Worm (Caenorhabditis elegans) whole organism, L1 larva: ENCODE results near the gene tsp-9.
A peak's percentile ranks its signal among the peaks of the same experiment; 100 is the strongest.

Source experiments
- C16A3.4 ChIP-seq: fragments of 150-350 bp; optimal IDR thresholded peaks from 2 replicates; lab custom pipeline; 2014; ENCODE audit warnings: missing biosample characterization, missing genetic modification characterization
- F16B12.6 ChIP-seq: fragments of 150-350 bp; optimal IDR thresholded peaks from 2 replicates; lab custom pipeline; 2014; ENCODE audit warnings: missing biosample characterization, missing genetic modification characterization
- aly-2 ChIP-seq: fragments of 150-350 bp; optimal IDR thresholded peaks from 2 replicates; lab custom pipeline; 2014; ENCODE audit warnings: missing biosample characterization, missing genetic modification characterization
- ama-1 ChIP-seq: fragments of 150-350 bp; optimal IDR thresholded peaks from 2 replicates; lab custom pipeline; 2014
- blmp-1 ChIP-seq: fragments of 150-350 bp; optimal IDR thresholded peaks from 2 replicates; lab custom pipeline; 2014; ENCODE audit warnings: missing biosample characterization, missing genetic modification characterization
- ceh-63 ChIP-seq: fragments of 200-800 bp; sonication (Bioruptor generic); optimal IDR thresholded peaks from 2 replicates; lab custom pipeline; 2018; ENCODE audit warnings: mild to moderate bottlenecking, missing genetic modification characterization, missing compliant biosample characterization
- ceh-8 ChIP-seq: fragments of 200-800 bp; sonication (Bioruptor generic); optimal IDR thresholded peaks from 2 replicates; lab custom pipeline; 2018; ENCODE audit warnings: mild to moderate bottlenecking, missing genetic modification characterization, moderate library complexity, missing compliant biosample characterization
- ceh-82 ChIP-seq, 3 experiments: fragments of 150-350 bp in 1 of 3; sonication (generic microtip) in 2 of 3; optimal IDR thresholded peaks; 2 replicates each; lab custom pipeline; 2014 to 2017; ENCODE audit warnings: missing biosample characterization in 3 of 3, missing genetic modification characterization in 3 of 3
- ceh-90 ChIP-seq: sonication (generic microtip); optimal IDR thresholded peaks from 2 replicates; lab custom pipeline; 2016; ENCODE audit warnings: missing genetic modification characterization, missing compliant biosample characterization
- ces-1 ChIP-seq: fragments of 150-350 bp; optimal IDR thresholded peaks from 2 replicates; lab custom pipeline; 2014; ENCODE audit warnings: missing biosample characterization, missing genetic modification reagents, missing genetic modification characterization
- dsc-1 ChIP-seq: sonication (generic microtip); optimal IDR thresholded peaks from 2 replicates; lab custom pipeline; 2016; ENCODE audit warnings: mild to moderate bottlenecking, missing genetic modification characterization, missing compliant biosample characterization
- efl-1 ChIP-seq, 4 experiments: fragments of 150-350 bp; optimal IDR thresholded peaks in 3 of 4; peaks in 1 of 4; 1 replicate in 1 of 4; 2 replicates in 3 of 4; lab custom pipeline; 2014; ENCODE audit warnings: missing biosample characterization in 2 of 4, missing genetic modification characterization in 2 of 4, missing genetic modification reagents in 2 of 4
- fos-1 ChIP-seq: fragments of 150-350 bp; optimal IDR thresholded peaks from 2 replicates; lab custom pipeline; 2014; ENCODE audit warnings: missing biosample characterization, missing genetic modification characterization
- grh-1 ChIP-seq: fragments of 200-800 bp; sonication (Bioruptor generic); IDR thresholded peaks from 2 replicates; pipeline ENCODE4 v1.3.6; 2022; ENCODE audit warnings: missing genetic modification reagents, missing genetic modification characterization, missing compliant biosample characterization
- lin-14 ChIP-seq: fragments of 200-800 bp; sonication (Bioruptor generic); optimal IDR thresholded peaks from 2 replicates; lab custom pipeline; 2018; ENCODE audit warnings: mild to moderate bottlenecking, missing genetic modification characterization, moderate library complexity, missing compliant biosample characterization
- lin-15B ChIP-seq: fragments of 150-350 bp; sonication (generic microtip); optimal IDR thresholded peaks from 3 replicates; lab custom pipeline; 2014; ENCODE audit warnings: missing biosample characterization, missing genetic modification characterization
- lin-39 ChIP-seq: fragments of 150-350 bp; optimal IDR thresholded peaks from 2 replicates; lab custom pipeline; 2014; ENCODE audit warnings: missing biosample characterization, missing genetic modification reagents, missing genetic modification characterization
- mab-9 ChIP-seq: fragments of 200-800 bp; sonication (Bioruptor generic); IDR thresholded peaks from 2 replicates; pipeline ENCODE4 v1.3.6; 2022; ENCODE audit warnings: missing genetic modification reagents, missing genetic modification characterization, missing compliant biosample characterization
- mdl-1 ChIP-seq, 2 experiments: fragments of 150-350 bp; optimal IDR thresholded peaks; 2 replicates each; lab custom pipeline; 2014 to 2017; ENCODE audit warnings: missing biosample characterization in 2 of 2, missing genetic modification characterization in 2 of 2, inconsistent platforms in 1 of 2
- nhr-20 ChIP-seq: sonication (generic microtip); optimal IDR thresholded peaks from 2 replicates; lab custom pipeline; 2016; ENCODE audit warnings: mild to moderate bottlenecking, missing genetic modification characterization, missing compliant biosample characterization
- nhr-28 ChIP-seq: fragments of 150-350 bp; optimal IDR thresholded peaks from 2 replicates; lab custom pipeline; 2014; ENCODE audit warnings: missing biosample characterization, missing genetic modification characterization
- nhr-47 ChIP-seq: sonication (generic microtip); optimal IDR thresholded peaks from 2 replicates; lab custom pipeline; 2016; ENCODE audit warnings: mild to moderate bottlenecking, missing genetic modification characterization, moderate library complexity, missing compliant biosample characterization
- nhr-71 ChIP-seq: sonication (generic microtip); optimal IDR thresholded peaks from 2 replicates; lab custom pipeline; 2016; ENCODE audit warnings: mild to moderate bottlenecking, missing genetic modification characterization, moderate library complexity, missing compliant biosample characterization
- nhr-90 ChIP-seq: sonication (generic microtip); optimal IDR thresholded peaks from 2 replicates; lab custom pipeline; 2016; ENCODE audit warnings: mild to moderate bottlenecking, missing genetic modification characterization, missing compliant biosample characterization; ENCODE audit not compliant: poor library complexity
- rnt-1 ChIP-seq: sonication (generic microtip); optimal IDR thresholded peaks from 2 replicates; lab custom pipeline; 2016; ENCODE audit warnings: mild to moderate bottlenecking, missing genetic modification characterization, moderate library complexity, missing compliant biosample characterization
- skn-1 ChIP-seq: fragments of 150-350 bp; optimal IDR thresholded peaks from 2 replicates; lab custom pipeline; 2014; ENCODE audit warnings: missing biosample characterization, missing genetic modification characterization
- snu-23 ChIP-seq: sonication (generic microtip); optimal IDR thresholded peaks from 2 replicates; lab custom pipeline; 2016; ENCODE audit warnings: missing genetic modification characterization, missing compliant biosample characterization
- sptf-1 ChIP-seq: fragments of 150-350 bp; optimal IDR thresholded peaks from 2 replicates; lab custom pipeline; 2014; ENCODE audit warnings: missing biosample characterization, missing genetic modification characterization
- sup-37 ChIP-seq: fragments of 200-800 bp; sonication (Bioruptor generic); optimal IDR thresholded peaks from 2 replicates; lab custom pipeline; 2018; ENCODE audit warnings: mild to moderate bottlenecking, missing genetic modification characterization, missing compliant biosample characterization
- tbx-2 ChIP-seq: sonication (generic microtip); optimal IDR thresholded peaks from 2 replicates; lab custom pipeline; 2016; ENCODE audit warnings: missing genetic modification characterization, missing compliant biosample characterization
- unc-130 ChIP-seq: fragments of 150-350 bp; optimal IDR thresholded peaks from 2 replicates; lab custom pipeline; 2017; ENCODE audit warnings: missing biosample characterization, missing genetic modification characterization, inconsistent platforms

Gene tsp-9

DNA sequence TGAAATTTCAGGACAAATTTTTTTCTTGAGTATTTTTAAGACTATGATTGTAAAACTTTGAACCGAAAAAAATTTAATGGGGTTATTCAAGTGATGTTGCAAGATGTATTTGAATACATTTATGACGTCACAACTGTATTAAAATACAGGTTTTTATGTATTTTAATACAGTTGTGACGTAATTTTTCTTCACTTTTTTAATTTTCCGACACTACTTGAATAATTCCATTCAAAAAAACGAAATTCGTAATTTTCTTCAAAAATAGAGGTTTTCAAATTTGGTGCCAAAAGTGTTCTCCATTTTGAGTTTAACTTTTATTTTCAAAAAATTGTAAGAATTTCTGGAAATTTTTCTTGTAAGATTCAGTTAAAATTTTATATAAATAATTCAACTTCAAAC, 3.1 kb upstream of the tsp-9 start:
- no peak for TF ChIP-seq mab-9 (GFP tag; lab: Robert Waterston, UW)
- no peak for TF ChIP-seq ceh-63 (GFP tag; lab: Kevin White, UChicago)
- no peak for TF ChIP-seq sptf-1
- TF ChIP-seq unc-130 = no peak
- no peak for TF ChIP-seq ceh-90 (tag; lab: Kevin White, UChicago)
- no peak for TF ChIP-seq nhr-28 (tag; lab: Kevin White, UChicago)
- TF ChIP-seq dsc-1 (tag; lab: Kevin White, UChicago) = no peak
- TF ChIP-seq ama-1 (lab: Kevin White, UChicago) = no peak

DNA sequence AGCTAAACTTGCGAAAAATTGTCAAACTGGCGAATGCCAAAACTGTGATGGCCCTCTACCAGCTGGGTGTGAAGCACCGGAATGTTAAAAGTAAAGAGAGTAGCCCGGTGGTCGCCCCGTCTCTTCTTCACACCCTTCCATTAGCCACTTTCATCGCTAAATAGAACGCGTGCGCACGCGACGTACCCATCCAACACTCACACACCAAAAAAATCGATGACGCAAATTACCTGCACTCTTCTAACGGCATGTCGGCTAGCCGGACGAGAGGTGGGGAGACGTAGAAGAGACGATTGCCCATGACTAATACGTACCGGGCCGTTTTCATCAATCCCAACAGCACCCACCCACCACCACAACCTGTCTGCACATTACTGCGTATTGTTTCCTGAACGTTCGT, 1.6 kb upstream of the tsp-9 start:
- TF ChIP-seq mdl-1 (tag; optimal IDR thresholded peaks at IDR 0.05; lab: Kevin White, UChicago) = peak in 1 of 2 experiments; percentile 21
- TF ChIP-seq ceh-8 = no peak
- peak; percentile 9 for TF ChIP-seq blmp-1
- peak; percentile 38 for TF ChIP-seq lin-14 (GFP tag; lab: Kevin White, UChicago)
- TF ChIP-seq ceh-63 (GFP tag; lab: Kevin White, UChicago) = no peak
- peak in 1 of 3 experiments; percentile 12 for TF ChIP-seq ceh-82 (tag; optimal IDR thresholded peaks at IDR 0.05; lab: Kevin White, UChicago)
- no peak for TF ChIP-seq sup-37
- TF ChIP-seq skn-1 (tag; lab: Kevin White, UChicago) = peak; percentile 52
- TF ChIP-seq snu-23 (GFP tag; lab: Kevin White, UChicago) = peak; percentile 3
- TF ChIP-seq, all 84 proteins: peak for 6

- TF ChIP-seq nhr-28 (tag; lab: Kevin White, UChicago) = no peak
- no peak for TF ChIP-seq efl-1 (optimal IDR thresholded peaks at IDR 0.05; lab: Kevin White, UChicago)
- TF ChIP-seq efl-1 (GFP tag; optimal IDR thresholded peaks at IDR 0.05 in 1 of 2; lab: Kevin White, UChicago) = peak in 1 of 2 experiments; percentile 24
- TF ChIP-seq, all 84 proteins: peak for 1
Measured at ce11 chrX:1249738-1250137, 3.9 kb downstream of the tsp-9 start, which contains the start of gene C25G6.4. Gene C25G6.4, minus strand, starts transcription at chrX:1249838.

- TF ChIP-seq efl-1 (optimal IDR thresholded peaks at IDR 0.05; lab: Kevin White, UChicago) (no peak), efl-1 (GFP tag; optimal IDR thresholded peaks at IDR 0.05 in 1 of 2; lab: Kevin White, UChicago) (peak in 1 of 2 experiments; percentile 64), aly-2 (tag; lab: Kevin White, UChicago) (no peak)
Measured at ce11 chrX:1255547-1255946, 9.7 kb downstream of the tsp-9 start, which contains the start of gene npr-11. Gene npr-11, minus strand, starts transcription at chrX:1255647.

DNA sequence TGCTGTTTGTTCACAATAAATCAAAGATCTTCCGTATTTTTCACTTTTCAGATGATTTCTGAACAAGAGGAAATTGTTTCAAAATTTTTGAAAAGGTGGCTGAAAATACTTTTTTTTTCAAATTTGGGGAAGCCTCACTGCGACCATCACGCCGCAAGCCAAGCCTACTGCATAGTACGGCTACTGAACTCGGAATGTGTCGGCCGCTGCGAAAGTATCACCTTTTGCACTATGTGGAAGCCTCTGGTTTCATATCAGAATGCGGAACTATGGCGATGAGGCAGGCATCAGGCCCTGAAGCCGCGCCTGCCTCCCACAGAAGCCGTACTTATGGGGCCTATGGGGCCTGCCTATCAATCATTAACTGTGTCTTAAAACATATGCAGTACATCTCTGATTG, 11.9 kb downstream of the tsp-9 start:
- TF ChIP-seq nhr-90 = no peak
- no peak for TF ChIP-seq F16B12.6 (tag; lab: Kevin White, UChicago)
- no peak for TF ChIP-seq nhr-71
- TF ChIP-seq ces-1 = no peak
- TF ChIP-seq nhr-20 (tag; lab: Kevin White, UChicago) = no peak
- TF ChIP-seq aly-2 (tag; lab: Kevin White, UChicago) = no peak
- TF ChIP-seq grh-1 (GFP tag; lab: Robert Waterston, UW) = no peak
- TF ChIP-seq fos-1 = no peak
- no peak for TF ChIP-seq C16A3.4 (tag; lab: Kevin White, UChicago)
- TF ChIP-seq lin-15B (tag; lab: Kevin White, UChicago) = no peak

DNA sequence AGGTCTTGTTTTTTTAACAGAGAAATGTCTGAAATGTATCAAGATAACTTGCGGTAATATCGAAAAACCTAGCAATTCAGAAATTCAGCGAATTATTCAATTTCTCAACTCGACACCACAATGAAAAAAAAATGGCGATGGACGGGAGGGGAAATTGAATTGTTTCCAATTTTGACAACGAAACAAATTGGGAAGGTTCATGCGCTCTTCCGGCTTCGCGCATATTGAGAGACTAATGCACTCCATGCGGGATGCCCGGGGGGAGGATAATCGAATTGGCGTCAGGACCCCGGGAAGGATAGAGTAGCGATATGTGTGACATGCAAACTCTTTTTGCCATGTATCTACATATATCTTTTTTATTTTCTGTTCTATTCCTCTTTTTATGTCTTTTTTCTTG, 19.5 kb downstream of the tsp-9 start:
- TF ChIP-seq rnt-1 (tag; lab: Kevin White, UChicago) (no peak), tbx-2 (peak; percentile 60), lin-39 (no peak), nhr-47 (tag; lab: Kevin White, UChicago) (peak; percentile 35), ceh-8 (peak; percentile 9), nhr-71 (peak; percentile 36), ces-1 (peak; percentile 57), lin-14 (GFP tag; lab: Kevin White, UChicago) (peak; percentile 90)
- TF ChIP-seq, all 84 proteins: peak for 6
